Fruit fly (Drosophila melanogaster): Measurements from ENCODE around the gene Whamy.
A peak's percentile ranks its signal among the peaks of the same experiment; 100 is the strongest.

Gene Whamy

DNA sequence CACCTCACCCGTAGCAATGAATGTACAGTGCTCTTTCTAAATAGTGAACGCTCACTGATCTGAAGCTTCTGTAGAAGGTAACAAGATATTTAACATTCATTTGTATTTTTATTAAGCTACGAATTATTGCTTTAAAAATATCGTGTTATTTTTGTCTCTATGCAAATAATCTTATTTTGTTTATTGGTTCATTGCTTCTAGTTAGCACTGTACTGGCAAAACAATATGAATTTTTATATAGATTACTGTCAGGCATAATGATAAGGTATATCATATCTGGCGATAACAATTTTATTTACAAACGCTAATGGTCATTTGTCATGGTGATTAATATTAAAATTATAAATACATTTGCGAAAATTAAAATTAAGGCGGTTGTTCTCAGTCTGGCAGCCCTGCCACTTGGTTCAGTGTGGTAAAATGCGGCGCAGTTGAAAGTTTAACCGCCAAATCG, 2.7 kb downstream of the Whamy start, which contains the start of gene CG9471 (continued):
- peak; percentile 72 for TF ChIP-seq en (GFP tag; optimal IDR thresholded peaks at IDR 0.05)
- peak; percentile 83 for TF ChIP-seq odd (GFP tag; optimal IDR thresholded peaks at IDR 0.05)
- peak; percentile 57 for TF ChIP-seq CG31388 (GFP tag; optimal IDR thresholded peaks at IDR 0.05)
- peak; percentile 29 for TF ChIP-seq ftz-f1 (GFP tag; optimal IDR thresholded peaks at IDR 0.05)
- peak; percentile 85 for TF ChIP-seq CG6683 (GFP tag; optimal IDR thresholded peaks at IDR 0.05)
- peak; percentile 86 for TF ChIP-seq CG10979 (tag; optimal IDR thresholded peaks at IDR 0.05)
- TF ChIP-seq slp2 (GFP tag; optimal IDR thresholded peaks at IDR 0.05) = peak; percentile 89
- peak; percentile 84 for TF ChIP-seq CG11723 (GFP tag; optimal IDR thresholded peaks at IDR 0.05)
- TF ChIP-seq btn (GFP tag; optimal IDR thresholded peaks at IDR 0.05) = peak; percentile 25
- peak; percentile 94 for TF ChIP-seq CG18599 (GFP tag; optimal IDR thresholded peaks at IDR 0.05)
- no peak for TF ChIP-seq abd-A (tag; optimal IDR thresholded peaks at IDR 0.05)
- TF ChIP-seq pnt (GFP tag; optimal IDR thresholded peaks at IDR 0.05) = peak; percentile 89
- peak; percentile 87 for TF ChIP-seq CG13894 (tag; optimal IDR thresholded peaks at IDR 0.05)
- peak; percentile 91 for TF ChIP-seq CG17829 (tag; optimal IDR thresholded peaks at IDR 0.05)
- peak; percentile 81 for TF ChIP-seq CG4617 (GFP tag; optimal IDR thresholded peaks at IDR 0.05; ENCODE audit: borderline replicate concordance)
- TF ChIP-seq knrl (GFP tag; IDR thresholded peaks at IDR 0.05; ENCODE audit: partially characterized antibody) = no peak
- peak; percentile 92 for TF ChIP-seq CG17359 (tag; optimal IDR thresholded peaks at IDR 0.05)
- TF ChIP-seq luna (GFP tag; optimal IDR thresholded peaks at IDR 0.05) = peak; percentile 72
- TF ChIP-seq Opbp (GFP tag; IDR thresholded peaks at IDR 0.05; ENCODE audit: partially characterized antibody) = no peak
- peak; percentile 91 for TF ChIP-seq ase (GFP tag; IDR thresholded peaks at IDR 0.05)
- peak; percentile 89 for TF ChIP-seq CG18476 (GFP tag; optimal IDR thresholded peaks at IDR 0.05)
- TF ChIP-seq unc-4 (GFP tag; IDR thresholded peaks at IDR 0.05; ENCODE audit: partially characterized antibody) = no peak
- peak; percentile 80; the same call in 2 of the 3 replicates for TF ChIP-seq gce (GFP tag; IDR thresholded peaks at IDR 0.05)
- peak; percentile 91 for TF ChIP-seq CG4424 (GFP tag; optimal IDR thresholded peaks at IDR 0.05)
- no peak for TF ChIP-seq Trl (optimal IDR thresholded peaks at IDR 0.05)
- peak; percentile 93 for TF ChIP-seq Trl (GFP tag; optimal IDR thresholded peaks at IDR 0.05)
- TF ChIP-seq maf-S (GFP tag; optimal IDR thresholded peaks at IDR 0.05) = peak; percentile 86
- TF ChIP-seq CG1603 (tag; optimal IDR thresholded peaks at IDR 0.05) = peak; percentile 84
- TF ChIP-seq HLH3B (GFP tag; IDR thresholded peaks at IDR 0.05) = peak; percentile 94
- peak; percentile 93 for TF ChIP-seq CG9932 (GFP tag; IDR thresholded peaks at IDR 0.05)
- peak; percentile 77 for TF ChIP-seq ssp (GFP tag; IDR thresholded peaks at IDR 0.05)
- TF ChIP-seq fu2 (GFP tag; optimal IDR thresholded peaks at IDR 0.05) = peak; percentile 90
- TF ChIP-seq CG42726 (GFP tag; IDR thresholded peaks at IDR 0.05; ENCODE audit: partially characterized antibody) = no peak
- TF ChIP-seq exex (tag; optimal IDR thresholded peaks at IDR 0.05) = peak; percentile 92
- peak; percentile 85 for TF ChIP-seq NK7.1 (GFP tag; optimal IDR thresholded peaks at IDR 0.05)
- TF ChIP-seq CG1233 (GFP tag; optimal IDR thresholded peaks at IDR 0.05) = peak; percentile 89
- TF ChIP-seq mirr (GFP tag; optimal IDR thresholded peaks at IDR 0.05) = peak; percentile 88
- TF ChIP-seq CG7987 (GFP tag; optimal IDR thresholded peaks at IDR 0.05) = peak; percentile 80
- TF ChIP-seq CG2199 (GFP tag; IDR thresholded peaks at IDR 0.05) = 0 out of 3 replicates have a peak, but pooled peaks have one; percentile 52
- TF ChIP-seq zf30C (GFP tag; optimal IDR thresholded peaks at IDR 0.05) = no peak
- peak; percentile 50 for TF ChIP-seq CG17802 (tag; optimal IDR thresholded peaks at IDR 0.05)
- TF ChIP-seq wdn (GFP tag; IDR thresholded peaks at IDR 0.05) = peak; percentile 89
- TF ChIP-seq D (optimal IDR thresholded peaks at IDR 0.05) = no peak
- peak; percentile 78 for TF ChIP-seq D (GFP tag; optimal IDR thresholded peaks at IDR 0.05)
- TF ChIP-seq psq (GFP tag; optimal IDR thresholded peaks at IDR 0.05) = peak; percentile 57
- peak; percentile 92 for TF ChIP-seq CG2712 (tag; optimal IDR thresholded peaks at IDR 0.05)
- TF ChIP-seq CG12769 (tag; optimal IDR thresholded peaks at IDR 0.05) = peak; percentile 92
- TF ChIP-seq bowl (GFP tag; IDR thresholded peaks at IDR 0.05) = peak; percentile 85
- TF ChIP-seq bbx (GFP tag; IDR thresholded peaks at IDR 0.05; ENCODE audit: partially characterized antibody) = no peak
- peak; percentile 47 for TF ChIP-seq HmgD (GFP tag; optimal IDR thresholded peaks at IDR 0.05)
- peak; percentile 76 for TF ChIP-seq CG15696 (tag; optimal IDR thresholded peaks at IDR 0.05)

Data from whole organism, embryonic.